Worm (Caenorhabditis elegans) whole organism, young adult: ENCODE data around the gene F42C5.4.
"Not testable (repeated sequence)": the region's sequence is repeated elsewhere in the genome, so short reads cannot be mapped to it uniquely, and the experiment has no call there.

Source experiments
- B0261.1 ChIP-seq: sonication (generic microtip); optimal IDR thresholded peaks from 2 replicates; lab custom pipeline; 2016; ENCODE audit warnings: mild to moderate bottlenecking, missing genetic modification characterization, moderate library complexity, missing compliant biosample characterization
- B0336.3 ChIP-seq: fragments of 200-800 bp; sonication (Bioruptor generic); IDR thresholded peaks from 2 replicates; pipeline ENCODE4 v1.3.6; 2022; ENCODE audit warnings: missing genetic modification characterization, missing compliant biosample characterization
- D2030.7 ChIP-seq: fragments of 200-800 bp; sonication (Bioruptor generic); IDR thresholded peaks from 2 replicates; pipeline ENCODE4 v1.3.6; 2022; ENCODE audit warnings: missing genetic modification reagents, missing genetic modification characterization, missing compliant biosample characterization
- F10E7.11 ChIP-seq: sonication (generic microtip); optimal IDR thresholded peaks from 2 replicates; lab custom pipeline; 2017; ENCODE audit warnings: mild to moderate bottlenecking, missing genetic modification characterization, moderate library complexity, missing compliant biosample characterization
- F23B12.7 ChIP-seq: sonication (generic microtip); optimal IDR thresholded peaks from 2 replicates; lab custom pipeline; 2017; ENCODE audit warnings: missing genetic modification characterization, mild to moderate bottlenecking, missing compliant biosample characterization, antibody characterized with exemption, moderate library complexity; ENCODE audit not compliant: insufficient read depth
- F39B2.1 ChIP-seq: fragments of 200-800 bp; sonication (Bioruptor generic); IDR thresholded peaks from 2 replicates; pipeline ENCODE4 v1.3.6; 2022; ENCODE audit warnings: missing genetic modification reagents, missing genetic modification characterization, missing compliant biosample characterization
- F49E8.2 ChIP-seq: sonication (generic microtip); optimal IDR thresholded peaks from 3 replicates; lab custom pipeline; 2017; ENCODE audit warnings: missing genetic modification characterization, mild to moderate bottlenecking, missing compliant biosample characterization, antibody characterized with exemption, moderate library complexity; ENCODE audit not compliant: insufficient read depth
- F52B5.7 ChIP-seq: sonication (generic microtip); optimal IDR thresholded peaks from 2 replicates; lab custom pipeline; 2016; ENCODE audit warnings: mild to moderate bottlenecking, missing genetic modification characterization, missing compliant biosample characterization
- T26A5.8 ChIP-seq: sonication (generic microtip); optimal IDR thresholded peaks from 2 replicates; lab custom pipeline; 2016; ENCODE audit warnings: missing genetic modification characterization, missing compliant biosample characterization
- Y95B8A.8 ChIP-seq: fragments of 200-800 bp; sonication (Bioruptor generic); IDR thresholded peaks from 2 replicates; pipeline ENCODE4 v1.3.6; 2022; ENCODE audit warnings: missing genetic modification reagents, missing genetic modification characterization, missing compliant biosample characterization
- ZK185.1 ChIP-seq: sonication (generic microtip); optimal IDR thresholded peaks from 2 replicates; lab custom pipeline; 2016; ENCODE audit warnings: mild to moderate bottlenecking, missing genetic modification characterization, missing compliant biosample characterization; ENCODE audit not compliant: poor library complexity, severe bottlenecking
- akir-1 ChIP-seq: fragments of 200-800 bp; sonication (Bioruptor generic); optimal IDR thresholded peaks from 2 replicates; lab custom pipeline; 2018; ENCODE audit warnings: mild to moderate bottlenecking, missing genetic modification characterization, moderate library complexity, missing compliant biosample characterization
- attf-6 ChIP-seq: fragments of 200-800 bp; sonication (Bioruptor generic); IDR thresholded peaks from 2 replicates; pipeline ENCODE4 v1.3.6; 2022; ENCODE audit warnings: missing genetic modification reagents, missing genetic modification characterization, missing compliant biosample characterization
- ceh-100 ChIP-seq: fragments of 200-800 bp; sonication (Bioruptor generic); IDR thresholded peaks from 2 replicates; pipeline ENCODE4 v1.3.6; 2022; ENCODE audit warnings: missing genetic modification reagents, missing genetic modification characterization, missing compliant biosample characterization
- ceh-58 ChIP-seq: fragments of 200-800 bp; sonication (Bioruptor generic); IDR thresholded peaks from 2 replicates; pipeline ENCODE4 v1.3.6; 2022; ENCODE audit warnings: missing genetic modification characterization, missing compliant biosample characterization
- ceh-91 ChIP-seq: fragments of 200-800 bp; sonication (Bioruptor generic); IDR thresholded peaks from 2 replicates; pipeline ENCODE4 v1.3.6; 2022; ENCODE audit warnings: missing genetic modification reagents, missing genetic modification characterization, missing compliant biosample characterization
- dox-1 ChIP-seq: fragments of 200-800 bp; sonication (Bioruptor generic); IDR thresholded peaks from 2 replicates; pipeline ENCODE4 v1.3.6; 2022; ENCODE audit warnings: missing genetic modification reagents, missing genetic modification characterization, missing compliant biosample characterization
- efl-1 ChIP-seq: fragments of 150-350 bp; optimal IDR thresholded peaks from 2 replicates; lab custom pipeline; 2014; ENCODE audit warnings: missing biosample characterization, missing genetic modification reagents, missing genetic modification characterization
- ekl-4 ChIP-seq: fragments of 200-800 bp; sonication (Bioruptor generic); IDR thresholded peaks from 2 replicates; pipeline ENCODE4 v1.3.6; 2022; ENCODE audit warnings: missing genetic modification reagents, missing genetic modification characterization, missing compliant biosample characterization
- him-1 ChIP-seq: sonication (generic microtip); optimal IDR thresholded peaks from 2 replicates; lab custom pipeline; 2016; ENCODE audit warnings: missing genotype, missing genetic modification reagents, missing genetic modification characterization, missing compliant biosample characterization
- hlh-26 ChIP-seq: fragments of 200-800 bp; sonication (Bioruptor generic); conservative IDR thresholded peaks from 2 replicates; pipeline ENCODE4 v1.3.6; 2022; ENCODE audit warnings: missing genetic modification reagents, missing genetic modification characterization, missing compliant biosample characterization
- hmg-1.2 ChIP-seq: fragments of 200-800 bp; sonication (Bioruptor generic); IDR thresholded peaks from 2 replicates; pipeline ENCODE4 v1.3.6; 2022; ENCODE audit warnings: missing genetic modification reagents, missing genetic modification characterization, missing compliant biosample characterization
- hrde-1 ChIP-seq: sonication (generic microtip); optimal IDR thresholded peaks from 2 replicates; lab custom pipeline; 2016; ENCODE audit warnings: missing genetic modification characterization, mild to moderate bottlenecking, missing compliant biosample characterization, moderate library complexity, missing genotype, missing genetic modification reagents, borderline replicate concordance
- hsf-1 ChIP-seq: fragments of 200-800 bp; sonication (Bioruptor generic); IDR thresholded peaks from 2 replicates; pipeline ENCODE4 v1.3.6; 2022; ENCODE audit warnings: missing genetic modification reagents, missing genetic modification characterization, missing compliant biosample characterization
- lin-40 ChIP-seq: sonication (generic microtip); optimal IDR thresholded peaks from 2 replicates; lab custom pipeline; 2016; ENCODE audit warnings: missing genetic modification characterization, mild to moderate bottlenecking, missing compliant biosample characterization, missing genotype, missing genetic modification reagents
- lin-54 ChIP-seq: fragments of 200-800 bp; sonication (Bioruptor generic); optimal IDR thresholded peaks from 2 replicates; lab custom pipeline; 2018; ENCODE audit warnings: mild to moderate bottlenecking, missing genetic modification characterization, missing compliant biosample characterization
- lsl-1 ChIP-seq: fragments of 200-800 bp; sonication (Bioruptor generic); optimal IDR thresholded peaks from 2 replicates; lab custom pipeline; 2018; ENCODE audit warnings: mild to moderate bottlenecking, missing genetic modification characterization, moderate library complexity, missing compliant biosample characterization
- madf-6 ChIP-seq: fragments of 200-800 bp; sonication (Bioruptor generic); IDR thresholded peaks from 2 replicates; pipeline ENCODE4 v1.3.6; 2022; ENCODE audit warnings: missing genetic modification reagents, missing genetic modification characterization, missing compliant biosample characterization
- madf-8 ChIP-seq: fragments of 200-800 bp; sonication (Bioruptor generic); conservative IDR thresholded peaks from 2 replicates; pipeline ENCODE4 v1.3.6; 2022; ENCODE audit warnings: missing genetic modification reagents, missing genetic modification characterization, missing compliant biosample characterization
- mcd-1 ChIP-seq: fragments of 200-800 bp; sonication (Bioruptor generic); IDR thresholded peaks from 2 replicates; pipeline ENCODE4 v1.3.6; 2022; ENCODE audit warnings: missing genetic modification reagents, missing genetic modification characterization, missing compliant biosample characterization
- mxl-1 ChIP-seq: sonication (generic microtip); optimal IDR thresholded peaks from 2 replicates; lab custom pipeline; 2016; ENCODE audit warnings: missing genetic modification characterization, missing compliant biosample characterization
- nfya-2 ChIP-seq: fragments of 200-800 bp; sonication (Bioruptor generic); IDR thresholded peaks from 2 replicates; pipeline ENCODE4 v1.3.6; 2022; ENCODE audit warnings: missing genetic modification reagents, missing genetic modification characterization, missing compliant biosample characterization
- nhr-120 ChIP-seq: fragments of 200-800 bp; sonication (Bioruptor generic); IDR thresholded peaks from 2 replicates; pipeline ENCODE4 v1.3.6; 2022; ENCODE audit warnings: missing genetic modification characterization, missing compliant biosample characterization
- nhr-27 ChIP-seq: fragments of 200-800 bp; sonication (Bioruptor generic); optimal IDR thresholded peaks from 2 replicates; lab custom pipeline; 2018; ENCODE audit warnings: mild to moderate bottlenecking, missing genetic modification characterization, moderate library complexity, missing compliant biosample characterization
- pbrm-1 ChIP-seq: fragments of 200-800 bp; sonication (Bioruptor generic); IDR thresholded peaks from 2 replicates; pipeline ENCODE4 v1.3.6; 2022; ENCODE audit warnings: missing genetic modification reagents, missing genetic modification characterization, missing compliant biosample characterization
- rpc-1 ChIP-seq, 2 experiments: fragments of 150-350 bp in 1 of 2; sonication (generic microtip) in 1 of 2; optimal IDR thresholded peaks; 2 replicates each; lab custom pipeline; 2014 to 2018; ENCODE audit warnings: missing biosample characterization in 1 of 2, missing genetic modification characterization in 1 of 2, missing genetic modification reagents in 1 of 2, missing genotype in 1 of 2
- sdz-38 ChIP-seq: sonication (generic microtip); optimal IDR thresholded peaks from 2 replicates; lab custom pipeline; 2016; ENCODE audit warnings: missing genotype, missing genetic modification characterization, missing compliant biosample characterization
- snpc-1.1 ChIP-seq: sonication (generic microtip); optimal IDR thresholded peaks from 2 replicates; lab custom pipeline; 2017; ENCODE audit warnings: missing genetic modification characterization, mild to moderate bottlenecking, missing compliant biosample characterization, antibody characterized with exemption, moderate library complexity, missing genotype, missing genetic modification reagents; ENCODE audit not compliant: insufficient read depth
- snpc-3.4 ChIP-seq: sonication (generic microtip); optimal IDR thresholded peaks from 2 replicates; lab custom pipeline; 2017; ENCODE audit warnings: missing genetic modification characterization, mild to moderate bottlenecking, missing compliant biosample characterization, antibody characterized with exemption, moderate library complexity, missing genotype, missing genetic modification reagents
- snpc-4 ChIP-seq, 5 experiments: fragments of 150-350 bp in 1 of 5; sonication (generic microtip) in 4 of 5; optimal IDR thresholded peaks; 2 replicates each; lab custom pipeline; 2014 to 2018; ENCODE audit warnings: missing genetic modification characterization in 5 of 5, missing biosample characterization in 3 of 5, antibody characterized with exemption in 2 of 5, mild to moderate bottlenecking in 2 of 5, missing compliant biosample characterization in 2 of 5, missing genotype in 2 of 5, moderate library complexity in 2 of 5, missing genetic modification reagents in 1 of 5
- tbp1 ChIP-seq: fragments of 200-800 bp; sonication (Bioruptor generic); optimal IDR thresholded peaks from 2 replicates; lab custom pipeline; 2018; ENCODE audit warnings: mild to moderate bottlenecking, missing genetic modification characterization, missing compliant biosample characterization
- tbx-9 ChIP-seq: sonication (generic microtip); optimal IDR thresholded peaks from 2 replicates; lab custom pipeline; 2016; ENCODE audit warnings: borderline replicate concordance, missing genetic modification characterization, inconsistent platforms, missing compliant biosample characterization
- unc-130 ChIP-seq: sonication (generic microtip); optimal IDR thresholded peaks from 2 replicates; lab custom pipeline; 2016; ENCODE audit warnings: missing genetic modification reagents, missing genetic modification characterization, missing compliant biosample characterization
- ztf-22 ChIP-seq: fragments of 200-800 bp; sonication (Bioruptor generic); optimal IDR thresholded peaks from 2 replicates; lab custom pipeline; 2018; ENCODE audit warnings: mild to moderate bottlenecking, missing genetic modification characterization, moderate library complexity, missing compliant biosample characterization

The F42C5.4 gene

ce11 chrIV:7254690-7255089 is 37.2 kb downstream of the F42C5.4 start, which contains the start of gene C06E4.5:
Gene C06E4.5, plus strand, starts transcription at chrIV:7254990.
- not testable (repeated sequence) for TF ChIP-seq F10E7.11 (tag; lab: Kevin White, UChicago); T26A5.8; unc-130

- no peak for TF ChIP-seq ceh-58 (GFP tag; lab: Robert Waterston, UW)
- no peak for TF ChIP-seq nhr-27 (tag; lab: Kevin White, UChicago)
- TF ChIP-seq madf-6 (GFP tag; lab: Robert Waterston, UW), result peak; percentile 34; the same call in 1 of the 2 replicates
- TF ChIP-seq B0261.1 (tag; lab: Kevin White, UChicago), result no peak
- no peak for TF ChIP-seq unc-130
- TF ChIP-seq ztf-22, result no peak
- 0 out of 2 replicates have a peak, but pooled peaks have one; percentile 38 for TF ChIP-seq D2030.7
- TF ChIP-seq hrde-1, result no peak
- peak; percentile 73 for TF ChIP-seq pbrm-1
- TF ChIP-seq akir-1 (GFP tag; lab: Kevin White, UChicago), result no peak
- TF ChIP-seq lsl-1, result peak; percentile 35
- TF ChIP-seq F49E8.2 (tag; lab: Kevin White, UChicago), result peak; percentile 62
- 0 out of 2 replicates have a peak, but pooled peaks have one; percentile 14 for TF ChIP-seq mcd-1 (GFP tag; lab: Robert Waterston, UW)
- no peak for TF ChIP-seq lin-40 (tag; lab: Kevin White, UChicago)
- TF ChIP-seq hmg-1.2 (GFP tag; lab: Robert Waterston, UW), result peak; percentile 85
- no peak for TF ChIP-seq F39B2.1 (GFP tag; lab: Robert Waterston, UW)
- TF ChIP-seq snpc-4 (GFP tag; optimal IDR thresholded peaks at IDR 0.05; lab: Kevin White, UChicago), result peak; percentile 85
- peak; percentile 87 to 95 (median 88) for TF ChIP-seq snpc-4 (tag; optimal IDR thresholded peaks at IDR 0.05; lab: Kevin White, UChicago)
- TF ChIP-seq efl-1 (GFP tag; lab: Kevin White, UChicago), result no peak
- TF ChIP-seq ekl-4 (GFP tag; lab: Robert Waterston, UW), result 0 out of 2 replicates have a peak, but pooled peaks have one; percentile 27
- TF ChIP-seq B0336.3 (GFP tag; lab: Robert Waterston, UW), result peak; percentile 58; the same call in 1 of the 2 replicates
- no peak for TF ChIP-seq nhr-120 (GFP tag; lab: Robert Waterston, UW)
- peak; percentile 76 for TF ChIP-seq him-1
- TF ChIP-seq snpc-3.4 (tag; lab: Kevin White, UChicago), result peak; percentile 64
- TF ChIP-seq ceh-91, result 0 out of 2 replicates have a peak, but pooled peaks have one; percentile 17
- TF ChIP-seq hsf-1 (GFP tag; lab: Robert Waterston, UW), result 0 out of 2 replicates have a peak, but pooled peaks have one; percentile 37
- 0 out of 2 replicates have a peak, but pooled peaks have one; percentile 27 for TF ChIP-seq ceh-100
- TF ChIP-seq dox-1 (GFP tag; lab: Robert Waterston, UW), result peak; percentile 53; the same call in 1 of the 2 replicates
- 0 out of 2 replicates have a peak, but pooled peaks have one; percentile 28 for TF ChIP-seq madf-8 (GFP tag; lab: Robert Waterston, UW)
- TF ChIP-seq tbp1 (GFP tag; lab: Kevin White, UChicago), result peak; percentile 54
- no peak for TF ChIP-seq sdz-38
- TF ChIP-seq snpc-1.1 (tag; lab: Kevin White, UChicago), result peak; percentile 91
- TF ChIP-seq attf-6 (GFP tag; lab: Robert Waterston, UW), result peak; percentile 92
- TF ChIP-seq, all 124 proteins: peak for 20
Measured at ce11 chrIV:7253271-7253670, 38.7 kb downstream of the F42C5.4 start.

ce11 chrIV:7250158-7250557 is 41.8 kb downstream of the F42C5.4 start, which contains the start of gene D2024.18:
Gene D2024.18, plus strand, starts transcription at chrIV:7250458.
- TF ChIP-seq tbx-9 (tag; lab: Kevin White, UChicago), result no peak
- no peak for TF ChIP-seq Y95B8A.8 (GFP tag; lab: Robert Waterston, UW)
- no peak for TF ChIP-seq rpc-1 (optimal IDR thresholded peaks at IDR 0.05; lab: Kevin White, UChicago)
- no peak for TF ChIP-seq rpc-1 (tag; optimal IDR thresholded peaks at IDR 0.05; lab: Kevin White, UChicago)
- TF ChIP-seq mxl-1 (tag; lab: Kevin White, UChicago), result no peak
- TF ChIP-seq nfya-2 (GFP tag; lab: Robert Waterston, UW), result no peak
- TF ChIP-seq ceh-100, result no peak
- TF ChIP-seq F52B5.7 (tag; lab: Kevin White, UChicago), result no peak
- no peak for TF ChIP-seq lin-54
- TF ChIP-seq ZK185.1, result no peak
- no peak for TF ChIP-seq hlh-26 (GFP tag; lab: Robert Waterston, UW)
- no peak for TF ChIP-seq F49E8.2 (tag; lab: Kevin White, UChicago)
- TF ChIP-seq nhr-120 (GFP tag; lab: Robert Waterston, UW), result no peak
- no peak for TF ChIP-seq T26A5.8
- TF ChIP-seq F23B12.7 (tag; lab: Kevin White, UChicago), result no peak
